Fruit fly (Drosophila melanogaster): Measurements from ENCODE around the gene foxo.

- TF ChIP-seq Pif1A (GFP tag; optimal IDR thresholded peaks at IDR 0.05), result no peak
- no peak for TF ChIP-seq CG13204 (GFP tag; optimal IDR thresholded peaks at IDR 0.05)
- TF ChIP-seq gl (tag; optimal IDR thresholded peaks at IDR 0.05), result no peak
- TF ChIP-seq CG10348 (GFP tag; IDR thresholded peaks at IDR 0.05), result no peak
- no peak for TF ChIP-seq CG12605 (GFP tag; IDR thresholded peaks at IDR 0.05)
- TF ChIP-seq CG32121 (GFP tag; IDR thresholded peaks at IDR 0.05), result no peak
- TF ChIP-seq CG34367 (tag; optimal IDR thresholded peaks at IDR 0.05), result no peak
- TF ChIP-seq Pif1B (GFP tag; optimal IDR thresholded peaks at IDR 0.05), result no peak
- no peak for TF ChIP-seq CG14655 (GFP tag; optimal IDR thresholded peaks at IDR 0.05)
Measured at dm6 chr3R:14081526-14081925, 24.8 kb downstream of the foxo start.

Data from whole organism, pupa.